Worm (Caenorhabditis elegans) whole organism, L3 larva: ENCODE data around the gene cyp-34A8.

ENCODE experiments used
- ZK546.5 ChIP-seq: sonication (generic microtip); optimal IDR thresholded peaks from 2 replicates; lab custom pipeline; 2017; ENCODE audit warnings: missing biosample characterization, missing genetic modification characterization
- aly-2 ChIP-seq: fragments of 150-350 bp; optimal IDR thresholded peaks from 2 replicates; lab custom pipeline; 2014; ENCODE audit warnings: missing biosample characterization, missing genetic modification characterization
- ztf-4 ChIP-seq: fragments of 150-350 bp; optimal IDR thresholded peaks from 2 replicates; lab custom pipeline; 2014; ENCODE audit warnings: missing biosample characterization, missing genetic modification characterization

- TF ChIP-seq ZK546.5 (no peak), aly-2 (tag; lab: Kevin White, UChicago) (no peak), ztf-4 (tag; lab: Kevin White, UChicago) (no peak)
Measured at ce11 chrV:3979819-3980218, 12.2 kb upstream of the cyp-34A8 start, which contains the start of gene nlp-31.
